Fruit fly (Drosophila melanogaster) whole organism, embryonic: ENCODE measurements around the gene MRG15.

Experiments
- Atf-2 ChIP-seq: fragments of 200-800 bp; sonication (Bioruptor generic); optimal IDR thresholded peaks from 2 replicates; lab custom pipeline; 2016; ENCODE audit warnings: missing biosample characterization, missing genetic modification characterization
- Atf3 ChIP-seq: fragments of 200-800 bp; sonication (Bioruptor generic); optimal IDR thresholded peaks from 3 replicates; lab custom pipeline; 2016; ENCODE audit warnings: missing biosample characterization, missing genetic modification characterization
- BEAF-32 ChIP-seq: fragments of 200-800 bp; sonication (Bioruptor generic); optimal IDR thresholded peaks from 3 replicates; lab custom pipeline; 2017; ENCODE audit warnings: missing biosample characterization, missing genetic modification characterization, mild to moderate bottlenecking, moderate library complexity, missing genetic modification reagents
- CG10209 ChIP-seq: fragments of 200-800 bp; sonication (Bioruptor generic); optimal IDR thresholded peaks from 3 replicates; lab custom pipeline; 2017; ENCODE audit warnings: missing biosample characterization, mild to moderate bottlenecking, missing genetic modification characterization, missing genetic modification reagents
- CG1024 ChIP-seq: fragments of 200-800 bp; sonication (Bioruptor generic); IDR thresholded peaks from 2 replicates; pipeline ENCODE4 v1.3.6; 2022; ENCODE audit warnings: missing biosample characterization, missing genetic modification characterization
- CG10267 ChIP-seq: fragments of 200-800 bp; sonication (Bioruptor generic); optimal IDR thresholded peaks from 2 replicates; lab custom pipeline; 2018; ENCODE audit warnings: missing biosample characterization, mild to moderate bottlenecking, missing genetic modification characterization, moderate library complexity
- CG11093 ChIP-seq: fragments of 200-800 bp; sonication (Bioruptor generic); IDR thresholded peaks from 3 replicates; pipeline ENCODE4 v1.3.6; 2022; ENCODE audit warnings: missing biosample characterization, missing genetic modification characterization
- CG11456 ChIP-seq: fragments of 200-800 bp; sonication (Bioruptor generic); IDR thresholded peaks from 3 replicates; pipeline ENCODE4 v1.3.6; 2022; ENCODE audit warnings: missing biosample characterization, missing genetic modification characterization
- CG12071 ChIP-seq: fragments of 200-800 bp; sonication (Bioruptor generic); optimal IDR thresholded peaks from 3 replicates; lab custom pipeline; 2018; ENCODE audit warnings: missing biosample characterization, mild to moderate bottlenecking, missing genetic modification characterization
- CG14710 ChIP-seq: fragments of 200-800 bp; sonication (Bioruptor generic); optimal IDR thresholded peaks from 3 replicates; lab custom pipeline; 2019; ENCODE audit warnings: missing biosample characterization, mild to moderate bottlenecking, missing genetic modification characterization, moderate library complexity
- CG15073 ChIP-seq: fragments of 200-800 bp; sonication (Bioruptor generic); optimal IDR thresholded peaks from 2 replicates; lab custom pipeline; 2016; ENCODE audit warnings: missing biosample characterization, missing genetic modification characterization
- CG15479 ChIP-seq: fragments of 200-800 bp; sonication (Bioruptor generic); optimal IDR thresholded peaks from 3 replicates; lab custom pipeline; 2019; ENCODE audit warnings: missing biosample characterization, mild to moderate bottlenecking, missing genetic modification characterization, moderate library complexity
- CG16779 ChIP-seq: fragments of 200-800 bp; sonication (Bioruptor generic); IDR thresholded peaks from 2 replicates; pipeline ENCODE4 v1.3.6; 2022; ENCODE audit warnings: missing biosample characterization, missing genetic modification characterization
- CG17829 ChIP-seq: fragments of 200-800 bp; optimal IDR thresholded peaks from 2 replicates; lab custom pipeline; 2019; ENCODE audit warnings: missing biosample characterization, mild to moderate bottlenecking, missing genetic modification characterization, moderate library complexity
- CG2875 ChIP-seq: fragments of 200-800 bp; sonication (Bioruptor generic); optimal IDR thresholded peaks from 2 replicates; lab custom pipeline; 2017; ENCODE audit warnings: missing biosample characterization, mild to moderate bottlenecking, missing genetic modification characterization, missing genetic modification reagents
- CG31224 ChIP-seq: fragments of 200-800 bp; sonication (Bioruptor generic); IDR thresholded peaks from 2 replicates; pipeline ENCODE4 v1.3.6; 2022; ENCODE audit warnings: missing biosample characterization, missing genetic modification characterization
- CG32772 ChIP-seq: fragments of 200-800 bp; sonication (Bioruptor generic); IDR thresholded peaks from 2 replicates; pipeline ENCODE4 v1.3.6; 2022; ENCODE audit warnings: missing biosample characterization, missing genetic modification characterization
- CG33213 ChIP-seq: fragments of 200-800 bp; sonication (Bioruptor generic); optimal IDR thresholded peaks from 3 replicates; lab custom pipeline; 2016; ENCODE audit warnings: missing biosample characterization, missing genetic modification characterization
- CG3407 ChIP-seq: fragments of 200-800 bp; sonication (Bioruptor generic); optimal IDR thresholded peaks from 2 replicates; lab custom pipeline; 2018; ENCODE audit warnings: missing biosample characterization, mild to moderate bottlenecking, missing genetic modification characterization
- CG42726 ChIP-seq: fragments of 200-800 bp; sonication (Bioruptor generic); IDR thresholded peaks from 2 replicates; pipeline ENCODE4 v1.3.6; 2022; ENCODE audit warnings: missing biosample characterization, missing genetic modification characterization; ENCODE audit not compliant: partially characterized antibody
- CG4282 ChIP-seq: fragments of 200-800 bp; sonication (Bioruptor generic); optimal IDR thresholded peaks from 2 replicates; lab custom pipeline; 2016; ENCODE audit warnings: missing biosample characterization, missing genetic modification characterization
- CG4424 ChIP-seq: fragments of 200-800 bp; sonication (Bioruptor generic); optimal IDR thresholded peaks from 3 replicates; lab custom pipeline; 2016; ENCODE audit warnings: missing biosample characterization, missing genetic modification characterization
- CG6854 ChIP-seq: fragments of 200-800 bp; sonication (Bioruptor generic); optimal IDR thresholded peaks from 3 replicates; lab custom pipeline; 2017; ENCODE audit warnings: missing biosample characterization, mild to moderate bottlenecking, missing genetic modification characterization
- CG9727 ChIP-seq: fragments of 200-800 bp; sonication (Bioruptor generic); optimal IDR thresholded peaks from 3 replicates; lab custom pipeline; 2017; ENCODE audit warnings: missing biosample characterization, mild to moderate bottlenecking, missing genetic modification characterization
- Dbx ChIP-seq: fragments of 200-800 bp; sonication (Bioruptor generic); IDR thresholded peaks from 3 replicates; pipeline ENCODE4 v1.3.6; 2022; ENCODE audit warnings: missing biosample characterization, missing genetic modification characterization
- ERR ChIP-seq: fragments of 200-800 bp; sonication (Bioruptor generic); optimal IDR thresholded peaks from 2 replicates; lab custom pipeline; 2016; ENCODE audit warnings: missing biosample characterization, missing genetic modification characterization
- Gsc ChIP-seq: fragments of 200-800 bp; sonication (Bioruptor generic); IDR thresholded peaks from 2 replicates; pipeline ENCODE4 v1.3.6; 2022; ENCODE audit warnings: missing biosample characterization, missing genetic modification characterization
- HHEX ChIP-seq: fragments of 200-800 bp; sonication (Bioruptor generic); optimal IDR thresholded peaks from 3 replicates; lab custom pipeline; 2017; ENCODE audit warnings: missing biosample characterization, mild to moderate bottlenecking, missing genetic modification characterization, missing genetic modification reagents
- Hey ChIP-seq: fragments of 200-800 bp; sonication (Bioruptor generic); optimal IDR thresholded peaks from 3 replicates; lab custom pipeline; 2018; ENCODE audit warnings: missing biosample characterization, mild to moderate bottlenecking, missing genetic modification characterization
- Myb ChIP-seq: fragments of 200-800 bp; sonication (Bioruptor generic); optimal IDR thresholded peaks from 2 replicates; lab custom pipeline; 2016; ENCODE audit warnings: missing biosample characterization, missing genetic modification characterization
- NC2α ChIP-seq: fragments of 200-800 bp; sonication (Bioruptor generic); optimal IDR thresholded peaks from 2 replicates; lab custom pipeline; 2016; ENCODE audit warnings: missing biosample characterization, missing genetic modification characterization
- NfI ChIP-seq: fragments of 200-800 bp; sonication (Bioruptor generic); optimal IDR thresholded peaks from 3 replicates; lab custom pipeline; 2018; ENCODE audit warnings: missing biosample characterization, mild to moderate bottlenecking, missing genetic modification characterization, moderate library complexity
- Sin3A ChIP-seq: fragments of >200 bp; optimal IDR thresholded peaks from 2 replicates; lab custom pipeline; 2018
- Sox100B ChIP-seq: fragments of 200-800 bp; sonication (Bioruptor generic); optimal IDR thresholded peaks from 3 replicates; lab custom pipeline; 2018; ENCODE audit warnings: missing biosample characterization, mild to moderate bottlenecking, missing genetic modification characterization
- amos ChIP-seq: fragments of 200-800 bp; sonication (Bioruptor generic); IDR thresholded peaks from 2 replicates; pipeline ENCODE4 v1.3.6; 2022; ENCODE audit warnings: missing biosample characterization, missing genetic modification characterization; ENCODE audit not compliant: partially characterized antibody
- az2 ChIP-seq: fragments of 200-800 bp; sonication (Bioruptor generic); optimal IDR thresholded peaks from 3 replicates; lab custom pipeline; 2016; ENCODE audit warnings: missing biosample characterization, missing genetic modification characterization
- crp ChIP-seq, 2 experiments: fragments of 200-800 bp; sonication (Bioruptor generic); optimal IDR thresholded peaks; 2 replicates in 1 of 2; 3 replicates in 1 of 2; lab custom pipeline; 2017; ENCODE audit warnings: missing biosample characterization in 2 of 2, missing genetic modification characterization in 2 of 2, mild to moderate bottlenecking in 1 of 2, moderate library complexity in 1 of 2
- emc ChIP-seq: fragments of 200-800 bp; sonication (Bioruptor generic); optimal IDR thresholded peaks from 2 replicates; lab custom pipeline; 2016; ENCODE audit warnings: missing biosample characterization, missing genetic modification characterization
- fd96Cb ChIP-seq: fragments of 200-800 bp; sonication (Bioruptor generic); optimal IDR thresholded peaks from 2 replicates; lab custom pipeline; 2018; ENCODE audit warnings: missing biosample characterization, mild to moderate bottlenecking, missing genetic modification characterization, moderate library complexity
- gsb ChIP-seq: fragments of 200-800 bp; sonication (Bioruptor generic); IDR thresholded peaks from 2 replicates; pipeline ENCODE4 v1.3.6; 2022; ENCODE audit warnings: missing biosample characterization, missing genetic modification characterization
- hkb ChIP-seq, 2 experiments: fragments of 200-800 bp in 1 of 2; fragments of >200 bp in 1 of 2; sonication (Bioruptor generic) in 1 of 2; IDR thresholded peaks in 1 of 2; optimal IDR thresholded peaks in 1 of 2; 2 replicates each; pipeline versions ENCODE4 v1.3.6 to Lab custom; 2017 to 2022; ENCODE audit warnings: missing biosample characterization in 1 of 2, missing genetic modification characterization in 1 of 2
- jumu ChIP-seq: fragments of 200-800 bp; sonication (Bioruptor generic); optimal IDR thresholded peaks from 3 replicates; lab custom pipeline; 2016; ENCODE audit warnings: missing biosample characterization, missing genetic modification characterization
- mirr ChIP-seq: fragments of 200-800 bp; sonication (Bioruptor generic); optimal IDR thresholded peaks from 3 replicates; lab custom pipeline; 2018; ENCODE audit warnings: missing biosample characterization, mild to moderate bottlenecking, missing genetic modification characterization
- onecut ChIP-seq: fragments of 200-800 bp; sonication (Bioruptor generic); IDR thresholded peaks from 2 replicates; pipeline ENCODE4 v1.3.6; 2022; ENCODE audit warnings: missing biosample characterization, missing genetic modification characterization
- pb ChIP-seq: fragments of 200-800 bp; sonication (Bioruptor generic); optimal IDR thresholded peaks from 3 replicates; lab custom pipeline; 2016; ENCODE audit warnings: missing biosample characterization, missing genetic modification characterization
- pho ChIP-seq: fragments of 200-800 bp; sonication (Bioruptor generic); optimal IDR thresholded peaks from 2 replicates; lab custom pipeline; 2016; ENCODE audit warnings: missing biosample characterization, missing genetic modification characterization
- pzg ChIP-seq: fragments of 200-800 bp; sonication (Bioruptor generic); optimal IDR thresholded peaks from 3 replicates; lab custom pipeline; 2018; ENCODE audit warnings: missing biosample characterization, mild to moderate bottlenecking, missing genetic modification characterization, moderate library complexity
- rib ChIP-seq: fragments of 200-800 bp; sonication (Bioruptor generic); IDR thresholded peaks from 2 replicates; pipeline ENCODE4 v1.3.6; 2022; ENCODE audit warnings: missing biosample characterization, missing genetic modification characterization
- wor ChIP-seq: fragments of 200-800 bp; sonication (Bioruptor generic); IDR thresholded peaks from 2 replicates; pipeline ENCODE4 v1.3.6; 2022; ENCODE audit warnings: missing biosample characterization, missing genetic modification characterization
- zfh2 ChIP-seq: fragments of 200-800 bp; sonication (Bioruptor generic); optimal IDR thresholded peaks from 2 replicates; lab custom pipeline; 2016; ENCODE audit warnings: missing biosample characterization, missing genetic modification characterization

The MRG15 gene

dm6 chr3R:15275158-15275623 is 2.7 kb downstream of the MRG15 start, which contains the start of the genes Cp190 and CG4338 (continued):
- TF ChIP-seq HHEX (GFP tag; lab: Kevin White, UChicago): peak; percentile 97
- TF ChIP-seq CG3407 (GFP tag; lab: Kevin White, UChicago): peak; percentile 96
- peak; percentile 98 for TF ChIP-seq Sox100B (GFP tag; lab: Kevin White, UChicago)
- peak; percentile 94 for TF ChIP-seq CG2875 (GFP tag; lab: Kevin White, UChicago)
- peak; percentile 76 for TF ChIP-seq CG1024 (GFP tag; lab: Robert Waterston, UW)
- peak; percentile 95 for TF ChIP-seq CG11456
- TF ChIP-seq Atf-2 (GFP tag; lab: Kevin White, UChicago): peak; percentile 91
- TF ChIP-seq CG9727 (GFP tag; lab: Kevin White, UChicago): peak; percentile 99
- peak; percentile 93 for TF ChIP-seq BEAF-32 (GFP tag; lab: Kevin White, UChicago)
- TF ChIP-seq onecut (GFP tag; lab: Robert Waterston, UW): peak; percentile 93
- peak; percentile 78 for TF ChIP-seq CG15073 (GFP tag; lab: Kevin White, UChicago)
- TF ChIP-seq mirr (GFP tag; lab: Kevin White, UChicago): peak; percentile 97
- TF ChIP-seq Myb (GFP tag; lab: Kevin White, UChicago): peak; percentile 79
- TF ChIP-seq NfI: peak; percentile 98
- TF ChIP-seq pzg (GFP tag; lab: Kevin White, UChicago): peak; percentile 78
- peak; percentile 87; the same call in 1 of the 2 replicates for TF ChIP-seq Gsc (GFP tag; lab: Robert Waterston, UW)
- TF ChIP-seq emc (GFP tag; lab: Kevin White, UChicago): peak; percentile 78
- peak; percentile 86 for TF ChIP-seq jumu (GFP tag; lab: Kevin White, UChicago)
- peak; percentile 94 for TF ChIP-seq pho
- peak; percentile 98 for TF ChIP-seq CG10209 (GFP tag; lab: Kevin White, UChicago)
- peak; percentile 96 for TF ChIP-seq CG11093
- peak; percentile 99 for TF ChIP-seq CG14710
- peak; percentile 88 for TF ChIP-seq CG16779 (GFP tag; lab: Robert Waterston, UW)
- peak; percentile 98 for TF ChIP-seq fd96Cb (tag; lab: Kevin White, UChicago)
- TF ChIP-seq CG6854 (GFP tag; lab: Kevin White, UChicago): peak; percentile 95
- peak; percentile 99 for TF ChIP-seq CG17829 (tag; lab: Kevin White, UChicago)
- TF ChIP-seq amos (GFP tag; lab: Robert Waterston, UW): peak; percentile 88
- TF ChIP-seq Dbx (GFP tag; lab: Robert Waterston, UW): peak; percentile 98
- peak; percentile 94 for TF ChIP-seq CG31224 (GFP tag; lab: Robert Waterston, UW)
- peak; percentile 89 for TF ChIP-seq Sin3A (lab: Kevin White, UChicago)
- peak; percentile 96 for TF ChIP-seq CG10267
- TF ChIP-seq ERR (GFP tag; lab: Kevin White, UChicago): peak; percentile 67
- TF ChIP-seq az2 (GFP tag; lab: Kevin White, UChicago): peak; percentile 98
- peak; percentile 92 for TF ChIP-seq gsb
- no peak for TF ChIP-seq hkb (optimal IDR thresholded peaks at IDR 0.05; lab: Kevin White, UChicago)
- TF ChIP-seq hkb (GFP tag; IDR thresholded peaks at IDR 0.05; lab: Robert Waterston, UW): peak; percentile 97
- peak; percentile 76 for TF ChIP-seq CG42726
- peak; percentile 84 for TF ChIP-seq Atf3 (GFP tag; lab: Kevin White, UChicago)
- TF ChIP-seq CG15479 (GFP tag; lab: Kevin White, UChicago): peak; percentile 81
- peak; percentile 95 for TF ChIP-seq wor (GFP tag; lab: Robert Waterston, UW)
- peak; percentile 92 for TF ChIP-seq zfh2 (GFP tag; lab: Kevin White, UChicago)
- TF ChIP-seq pb (GFP tag; lab: Kevin White, UChicago): peak; percentile 72
- peak; percentile 6 to 70 for TF ChIP-seq crp (GFP tag; optimal IDR thresholded peaks at IDR 0.05; lab: Kevin White, UChicago)
- TF ChIP-seq Hey (tag; lab: Kevin White, UChicago): peak; percentile 90
- no peak for TF ChIP-seq CG4282 (GFP tag; lab: Kevin White, UChicago)
- TF ChIP-seq CG12071 (GFP tag; lab: Kevin White, UChicago): peak; percentile 93
- TF ChIP-seq rib: peak; percentile 91
- peak; percentile 97 for TF ChIP-seq CG32772
- TF ChIP-seq CG4424: peak; percentile 98
- TF ChIP-seq CG33213 (GFP tag; lab: Kevin White, UChicago): peak; percentile 85
- TF ChIP-seq NC2α (GFP tag; lab: Kevin White, UChicago): peak; percentile 72
